Fruit fly (Drosophila melanogaster) whole organism, prepupa: ENCODE results near the gene Sdic3.
"Not testable (repeated sequence)": the region's sequence is repeated elsewhere in the genome, so short reads cannot be mapped to it uniquely, and the experiment has no call there.

Experiments used
- CG10669 ChIP-seq: fragments of 200-800 bp; sonication (Bioruptor generic); optimal IDR thresholded peaks from 3 replicates; lab custom pipeline; 2018; ENCODE audit warnings: missing biosample characterization, mild to moderate bottlenecking, missing genetic modification characterization, moderate library complexity
- CG11294 ChIP-seq: fragments of 200-800 bp; sonication (Bioruptor generic); IDR thresholded peaks from 2 replicates; pipeline ENCODE4 v1.3.6; 2022; ENCODE audit warnings: missing biosample characterization, missing genetic modification characterization
- CG11762 ChIP-seq: fragments of 200-800 bp; sonication (Bioruptor generic); optimal IDR thresholded peaks from 3 replicates; lab custom pipeline; 2016; ENCODE audit warnings: missing biosample characterization, missing genetic modification characterization; ENCODE audit not compliant: insufficient read depth
- CG3919 ChIP-seq: fragments of 200-800 bp; sonication (Bioruptor generic); optimal IDR thresholded peaks from 3 replicates; lab custom pipeline; 2016; ENCODE audit warnings: missing biosample characterization, missing genetic modification characterization
- CG4318 ChIP-seq: fragments of 200-800 bp; sonication (Bioruptor generic); optimal IDR thresholded peaks from 3 replicates; lab custom pipeline; 2017; ENCODE audit warnings: missing biosample characterization, mild to moderate bottlenecking, missing genetic modification characterization
- CG6276 ChIP-seq: fragments of 200-800 bp; sonication (Bioruptor generic); optimal IDR thresholded peaks from 2 replicates; lab custom pipeline; 2017; ENCODE audit warnings: missing biosample characterization, mild to moderate bottlenecking, missing genetic modification characterization
- CG6792 ChIP-seq: fragments of 200-800 bp; sonication (Bioruptor generic); optimal IDR thresholded peaks from 3 replicates; lab custom pipeline; 2016; ENCODE audit warnings: missing biosample characterization, missing genetic modification characterization
- CG8119 ChIP-seq: fragments of 200-800 bp; sonication (Bioruptor generic); IDR thresholded peaks from 3 replicates; pipeline ENCODE4 v1.3.6; 2022; ENCODE audit warnings: missing biosample characterization, missing genetic modification characterization
- CG8632 ChIP-seq: fragments of 200-800 bp; sonication (Bioruptor generic); optimal IDR thresholded peaks from 3 replicates; lab custom pipeline; 2016; ENCODE audit warnings: missing biosample characterization, missing genetic modification characterization
- CG9139 ChIP-seq: fragments of 200-800 bp; sonication (Bioruptor generic); optimal IDR thresholded peaks from 3 replicates; lab custom pipeline; 2017; ENCODE audit warnings: missing biosample characterization, mild to moderate bottlenecking, missing genetic modification characterization
- Eip78C ChIP-seq: fragments of 200-800 bp; sonication (Bioruptor generic); peaks from one replicate; lab custom pipeline; 2016; ENCODE audit warnings: missing biosample characterization, missing genetic modification characterization
- Eip93F ChIP-seq: fragments of 200-800 bp; sonication (Bioruptor generic); optimal IDR thresholded peaks from 2 replicates; lab custom pipeline; 2016; ENCODE audit warnings: missing biosample characterization, mild to moderate bottlenecking, missing genetic modification characterization
- Ets96B ChIP-seq: fragments of 200-800 bp; optimal IDR thresholded peaks from 2 replicates; lab custom pipeline; 2019; ENCODE audit warnings: missing biosample characterization, mild to moderate bottlenecking, missing genetic modification characterization, moderate library complexity
- Hr38 ChIP-seq: sonication (Bioruptor generic); optimal IDR thresholded peaks from 2 replicates; lab custom pipeline; 2016; ENCODE audit warnings: missing biosample characterization, missing genetic modification characterization
- Hr4 ChIP-seq: fragments of 200-800 bp; sonication (Bioruptor generic); optimal IDR thresholded peaks from 3 replicates; lab custom pipeline; 2016; ENCODE audit warnings: missing biosample characterization, missing genetic modification characterization
- Lpt ChIP-seq: fragments of 200-800 bp; sonication (Bioruptor generic); optimal IDR thresholded peaks from 3 replicates; lab custom pipeline; 2016; ENCODE audit warnings: missing biosample characterization, missing genetic modification characterization
- cyc ChIP-seq: fragments of 200-800 bp; sonication (Bioruptor generic); optimal IDR thresholded peaks from 3 replicates; lab custom pipeline; 2016; ENCODE audit warnings: missing biosample characterization, missing genetic modification characterization
- dsx ChIP-seq: fragments of 200-800 bp; optimal IDR thresholded peaks from 3 replicates; lab custom pipeline; 2019; ENCODE audit warnings: missing biosample characterization, mild to moderate bottlenecking, missing genetic modification characterization, moderate library complexity; ENCODE audit not compliant: poor library complexity, severe bottlenecking
- esn ChIP-seq: fragments of 200-800 bp; sonication (Bioruptor generic); optimal IDR thresholded peaks from 2 replicates; lab custom pipeline; 2016; ENCODE audit warnings: missing biosample characterization, mild to moderate bottlenecking, missing genetic modification characterization, moderate library complexity
- lz ChIP-seq: fragments of 200-800 bp; sonication (Bioruptor generic); optimal IDR thresholded peaks from 3 replicates; lab custom pipeline; 2016; ENCODE audit warnings: missing biosample characterization, missing genetic modification characterization
- net ChIP-seq: fragments of 200-800 bp; sonication (Bioruptor generic); optimal IDR thresholded peaks from 3 replicates; lab custom pipeline; 2016; ENCODE audit warnings: missing biosample characterization, missing genetic modification characterization
- pdm3 ChIP-seq: fragments of 200-800 bp; sonication (Bioruptor generic); optimal IDR thresholded peaks from 3 replicates; lab custom pipeline; 2016; ENCODE audit warnings: missing biosample characterization, missing genetic modification characterization
- salr ChIP-seq, 2 experiments: fragments of 200-800 bp; sonication (Bioruptor generic); optimal IDR thresholded peaks; 3 replicates each; lab custom pipeline; 2016 to 2018; ENCODE audit warnings: missing biosample characterization in 2 of 2, missing genetic modification characterization in 2 of 2, mild to moderate bottlenecking in 1 of 2
- spab ChIP-seq: fragments of 200-800 bp; sonication (Bioruptor generic); optimal IDR thresholded peaks from 2 replicates; lab custom pipeline; 2017; ENCODE audit warnings: missing biosample characterization, mild to moderate bottlenecking, missing genetic modification characterization, missing genetic modification reagents
- svp ChIP-seq: fragments of 200-800 bp; sonication (Bioruptor generic); peaks from one replicate; lab custom pipeline; 2016; ENCODE audit warnings: missing biosample characterization, missing genetic modification characterization

Sdic3 gene

dm6 chrX:20235794-20236513, 41.9 kb upstream of the Sdic3 start, which contains the start of gene sw (continued):
- no peak for TF ChIP-seq net (GFP tag; lab: Kevin White, UChicago)
- no peak for TF ChIP-seq spab
- peak; percentile 27 for TF ChIP-seq CG6792 (GFP tag; lab: Kevin White, UChicago)
- TF ChIP-seq Lpt (GFP tag; lab: Kevin White, UChicago), result no peak
- TF ChIP-seq CG6276 (GFP tag; lab: Kevin White, UChicago), result no peak
- TF ChIP-seq Eip78C (GFP tag; lab: Kevin White, UChicago), result peak; percentile 76
- TF ChIP-seq lz, result peak; percentile 66
- TF ChIP-seq, all 60 proteins: peak for 37

DNA sequence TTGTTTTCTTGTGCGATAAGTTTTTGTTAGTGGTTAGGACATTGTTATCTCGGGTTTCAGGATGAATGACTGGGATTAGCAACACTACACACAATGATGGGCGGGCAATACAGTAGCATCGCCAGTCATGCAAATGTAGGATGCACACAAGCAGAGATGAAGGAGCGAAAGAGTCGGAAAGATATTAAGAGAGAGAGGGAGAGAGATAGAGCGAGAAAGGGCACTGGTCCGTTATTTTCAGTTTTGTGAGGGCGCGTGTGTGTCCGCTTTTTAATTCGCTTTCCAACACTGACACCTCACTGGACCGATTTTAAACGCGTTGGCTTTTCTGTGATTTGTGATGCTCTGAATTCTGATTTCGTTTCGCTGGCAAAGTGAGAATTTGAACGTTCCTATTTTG, 37.6 kb upstream of the Sdic3 start:
- TF ChIP-seq svp (GFP tag; lab: Kevin White, UChicago) (no peak), esn (GFP tag; lab: Kevin White, UChicago) (no peak), salr (GFP tag; optimal IDR thresholded peaks at IDR 0.05; lab: Kevin White, UChicago) (no peak), lz (no peak), CG8632 (GFP tag; lab: Kevin White, UChicago) (no peak)

DNA sequence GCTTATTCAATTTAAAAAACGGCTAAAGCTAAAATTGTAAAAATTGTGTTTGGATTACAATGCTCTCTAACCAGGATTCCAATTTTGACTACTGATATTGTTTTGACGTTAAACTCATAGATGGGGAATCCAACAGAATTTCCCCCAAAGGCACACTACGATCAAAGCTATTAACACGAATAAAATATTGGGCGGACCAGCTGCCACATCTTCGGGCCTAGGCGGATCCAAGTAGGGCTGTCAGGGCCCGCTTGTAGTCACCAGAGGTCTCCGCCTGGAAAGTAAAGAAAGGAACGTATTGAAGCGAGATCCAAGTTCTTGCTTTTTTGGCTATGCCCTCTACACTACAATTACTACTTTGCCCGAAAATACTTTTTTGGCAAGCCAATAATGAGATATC, 30.9 kb upstream of the Sdic3 start, which contains the start of gene Sdic4:
Gene Sdic4 (minus strand): TSS at position 101 of the 400 bp plus-strand sequence.
- TF ChIP-seq CG3919, CG4318, dsx (GFP tag; lab: Kevin White, UChicago): not testable (repeated sequence)

- not testable (repeated sequence) for TF ChIP-seq CG11294; Ets96B (tag; lab: Kevin White, UChicago); Hr4 (GFP tag; lab: Kevin White, UChicago)
- TF ChIP-seq, all 60 proteins: peak for 0; not testable (repeated sequence) for 60
Observed at dm6 chrX:20217159-20217558, 23.1 kb upstream of the Sdic3 start, which contains the start of gene SdicC. SdicC (minus strand) TSS chrX:20217259.

DNA sequence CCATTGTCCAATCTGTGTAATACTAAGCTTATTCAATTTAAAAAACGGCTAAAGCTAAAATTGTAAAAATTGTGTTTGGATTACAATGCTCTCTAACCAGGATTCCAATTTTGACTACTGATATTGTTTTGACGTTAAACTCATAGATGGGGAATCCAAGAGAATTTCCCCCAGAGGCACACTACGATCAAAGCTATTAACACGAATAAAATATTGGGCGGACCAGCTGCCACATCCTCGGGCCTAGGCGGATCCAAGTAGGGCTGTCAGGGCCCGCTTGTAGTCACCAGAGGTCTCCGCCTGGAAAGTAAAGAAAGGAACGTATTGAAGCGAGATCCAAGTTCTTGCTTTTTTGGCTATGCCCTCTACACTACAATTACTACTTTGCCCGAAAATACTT, 15.5 kb upstream of the Sdic3 start, which contains the start of gene SdicB:
Gene SdicB (minus strand): TSS at position 101 of the 400 bp plus-strand sequence.
- TF ChIP-seq Eip93F; CG9139 (GFP tag; lab: Kevin White, UChicago); Lpt (GFP tag; lab: Kevin White, UChicago): not testable (repeated sequence)
- TF ChIP-seq, all 60 proteins: peak for 0; not testable (repeated sequence) for 60

- not testable (repeated sequence) for TF ChIP-seq pdm3, CG10669, Hr38 (GFP tag; lab: Kevin White, UChicago)
- TF ChIP-seq, all 60 proteins: peak for 0; not testable (repeated sequence) for 60
Observed at dm6 chrX:20201833-20202232, 7.8 kb upstream of the Sdic3 start, which contains the start of gene SdicA. SdicA (minus strand) TSS chrX:20201933.

DNA sequence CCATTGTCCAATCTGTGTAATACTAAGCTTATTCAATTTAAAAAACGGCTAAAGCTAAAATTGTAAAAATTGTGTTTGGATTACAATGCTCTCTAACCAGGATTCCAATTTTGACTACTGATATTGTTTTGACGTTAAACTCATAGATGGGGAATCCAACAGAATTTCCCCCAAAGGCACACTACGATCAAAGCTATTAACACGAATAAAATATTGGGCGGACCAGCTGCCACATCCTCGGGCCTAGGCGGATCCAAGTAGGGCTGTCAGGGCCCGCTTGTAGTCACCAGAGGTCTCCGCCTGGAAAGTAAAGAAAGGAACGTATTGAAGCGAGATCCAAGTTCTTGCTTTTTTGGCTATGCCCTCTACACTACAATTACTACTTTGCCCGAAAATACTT, 7.6 kb downstream of the Sdic3 start, which contains the start of gene Sdic2:
Gene Sdic2 (minus strand): TSS at position 101 of the 400 bp plus-strand sequence.
- TF ChIP-seq CG8119 (GFP tag; lab: Robert Waterston, UW); Eip93F; cyc (GFP tag; lab: Kevin White, UChicago): not testable (repeated sequence)

DNA sequence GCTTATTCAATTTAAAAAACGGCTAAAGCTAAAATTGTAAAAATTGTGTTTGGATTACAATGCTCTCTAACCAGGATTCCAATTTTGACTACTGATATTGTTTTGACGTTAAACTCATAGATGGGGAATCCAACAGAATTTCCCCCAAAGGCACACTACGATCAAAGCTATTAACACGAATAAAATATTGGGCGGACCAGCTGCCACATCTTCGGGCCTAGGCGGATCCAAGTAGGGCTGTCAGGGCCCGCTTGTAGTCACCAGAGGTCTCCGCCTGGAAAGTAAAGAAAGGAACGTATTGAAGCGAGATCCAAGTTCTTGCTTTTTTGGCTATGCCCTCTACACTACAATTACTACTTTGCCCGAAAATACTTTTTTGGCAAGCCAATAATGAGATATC, 15.5 kb downstream of the Sdic3 start, which contains the start of gene Sdic1:
Gene Sdic1 (minus strand): TSS at position 101 of the 400 bp plus-strand sequence.
- not testable (repeated sequence) for TF ChIP-seq net (GFP tag; lab: Kevin White, UChicago); CG11762 (GFP tag; lab: Kevin White, UChicago); CG8119 (GFP tag; lab: Robert Waterston, UW)
